Worm (Caenorhabditis elegans) whole organism, L3 larva: ENCODE data around the gene F46C5.1.

Experiments
- R02D3.7 ChIP-seq: fragments of 150-350 bp; optimal IDR thresholded peaks from 2 replicates; lab custom pipeline; 2014; ENCODE audit warnings: missing biosample characterization, missing genetic modification characterization
- ZK546.5 ChIP-seq: sonication (generic microtip); optimal IDR thresholded peaks from 2 replicates; lab custom pipeline; 2017; ENCODE audit warnings: missing biosample characterization, missing genetic modification characterization
- ama-1 ChIP-seq: fragments of 150-350 bp; optimal IDR thresholded peaks from 2 replicates; lab custom pipeline; 2018
- ceh-28 ChIP-seq: fragments of 150-350 bp; optimal IDR thresholded peaks from 2 replicates; lab custom pipeline; 2014; ENCODE audit warnings: missing biosample characterization, missing genetic modification reagents, missing genetic modification characterization
- ceh-9 ChIP-seq: sonication (generic microtip); optimal IDR thresholded peaks from 2 replicates; lab custom pipeline; 2018; ENCODE audit warnings: missing biosample characterization, missing genetic modification characterization
- daf-12 ChIP-seq: fragments of 150-350 bp; optimal IDR thresholded peaks from 2 replicates; lab custom pipeline; 2014; ENCODE audit warnings: missing biosample characterization, missing genetic modification reagents, missing genetic modification characterization
- egl-5 ChIP-seq: fragments of 150-350 bp; optimal IDR thresholded peaks from 2 replicates; lab custom pipeline; 2017; ENCODE audit warnings: missing biosample characterization, missing genetic modification reagents, missing genetic modification characterization, inconsistent platforms
- elt-2 ChIP-seq: sonication (generic microtip); optimal IDR thresholded peaks from 2 replicates; lab custom pipeline; 2016; ENCODE audit warnings: missing genetic modification reagents, mild to moderate bottlenecking, missing genetic modification characterization, missing compliant biosample characterization
- elt-3 ChIP-seq, 3 experiments: fragments of 150-350 bp in 1 of 3; sonication (generic microtip) in 2 of 3; optimal IDR thresholded peaks; 2 replicates in 2 of 3; 4 replicates in 1 of 3; lab custom pipeline; 2014 to 2017; ENCODE audit warnings: missing biosample characterization in 3 of 3, missing genetic modification characterization in 3 of 3
- eor-1 ChIP-seq, 2 experiments: fragments of 150-350 bp; optimal IDR thresholded peaks; 2 replicates each; lab custom pipeline; 2014 to 2018; ENCODE audit warnings: missing biosample characterization in 2 of 2, missing genetic modification characterization in 2 of 2
- fkh-10 ChIP-seq: sonication (generic microtip); optimal IDR thresholded peaks from 2 replicates; lab custom pipeline; 2017; ENCODE audit warnings: missing biosample characterization, missing genetic modification reagents, missing genetic modification characterization
- fkh-2 ChIP-seq: fragments of 150-350 bp; optimal IDR thresholded peaks from 2 replicates; lab custom pipeline; 2014; ENCODE audit warnings: missing biosample characterization, missing genetic modification reagents, missing genetic modification characterization
- fos-1 ChIP-seq: fragments of 150-350 bp; optimal IDR thresholded peaks from 2 replicates; lab custom pipeline; 2014; ENCODE audit warnings: missing biosample characterization, missing genetic modification characterization
- hmg-11 ChIP-seq: sonication (generic microtip); optimal IDR thresholded peaks from 2 replicates; lab custom pipeline; 2016; ENCODE audit warnings: missing genetic modification characterization, missing compliant biosample characterization
- lin-39 ChIP-seq: fragments of 150-350 bp; optimal IDR thresholded peaks from 2 replicates; lab custom pipeline; 2018; ENCODE audit warnings: missing biosample characterization, missing genetic modification reagents, missing genetic modification characterization
- lsy-12 ChIP-seq: sonication (generic microtip); optimal IDR thresholded peaks from 2 replicates; lab custom pipeline; 2016; ENCODE audit warnings: mild to moderate bottlenecking, missing genetic modification characterization, missing compliant biosample characterization
- mdl-1 ChIP-seq: fragments of 150-350 bp; optimal IDR thresholded peaks from 2 replicates; lab custom pipeline; 2014; ENCODE audit warnings: missing biosample characterization, missing genetic modification characterization
- mml-1 ChIP-seq: fragments of 150-350 bp; sonication (generic microtip); optimal IDR thresholded peaks from 3 replicates; lab custom pipeline; 2014; ENCODE audit warnings: missing biosample characterization, missing genetic modification characterization
- nfya-1 ChIP-seq: sonication (generic microtip); optimal IDR thresholded peaks from 2 replicates; lab custom pipeline; 2017; ENCODE audit warnings: missing genetic modification characterization, mild to moderate bottlenecking, missing compliant biosample characterization, antibody characterized with exemption, moderate library complexity; ENCODE audit not compliant: insufficient read depth
- nhr-11 ChIP-seq: fragments of 150-350 bp; optimal IDR thresholded peaks from 2 replicates; lab custom pipeline; 2014; ENCODE audit warnings: missing biosample characterization, missing genetic modification characterization
- nhr-12 ChIP-seq: fragments of 150-350 bp; optimal IDR thresholded peaks from 2 replicates; lab custom pipeline; 2014; ENCODE audit warnings: missing biosample characterization, missing genetic modification characterization
- nhr-23 ChIP-seq: fragments of 150-350 bp; optimal IDR thresholded peaks from 2 replicates; lab custom pipeline; 2014; ENCODE audit warnings: missing biosample characterization, missing genetic modification reagents, missing genetic modification characterization
- nhr-237 ChIP-seq: fragments of 150-350 bp; optimal IDR thresholded peaks from 2 replicates; lab custom pipeline; 2014; ENCODE audit warnings: missing biosample characterization, missing genetic modification characterization
- nhr-25 ChIP-seq: sonication (generic microtip); optimal IDR thresholded peaks from 2 replicates; lab custom pipeline; 2017; ENCODE audit warnings: missing biosample characterization, missing genetic modification characterization
- nhr-28 ChIP-seq: fragments of 150-350 bp; optimal IDR thresholded peaks from 2 replicates; lab custom pipeline; 2014; ENCODE audit warnings: missing biosample characterization, missing genetic modification characterization
- nhr-43 ChIP-seq: sonication (generic microtip); optimal IDR thresholded peaks from 2 replicates; lab custom pipeline; 2016; ENCODE audit warnings: mild to moderate bottlenecking, missing genetic modification characterization, missing compliant biosample characterization; ENCODE audit not compliant: poor library complexity, severe bottlenecking
- nhr-67 ChIP-seq: fragments of 150-350 bp; optimal IDR thresholded peaks from 2 replicates; lab custom pipeline; 2014; ENCODE audit warnings: missing biosample characterization, missing genetic modification characterization
- nhr-76 ChIP-seq: fragments of 150-350 bp; sonication (generic microtip); optimal IDR thresholded peaks from 5 replicates; lab custom pipeline; 2014; ENCODE audit warnings: missing biosample characterization, missing genetic modification characterization
- nhr-77 ChIP-seq: fragments of 150-350 bp; optimal IDR thresholded peaks from 2 replicates; lab custom pipeline; 2014; ENCODE audit warnings: missing biosample characterization, missing genetic modification characterization
- skn-1 ChIP-seq: fragments of 150-350 bp; optimal IDR thresholded peaks from 2 replicates; lab custom pipeline; 2014; ENCODE audit warnings: missing biosample characterization, missing genetic modification characterization
- snpc-4 ChIP-seq: fragments of 150-350 bp; optimal IDR thresholded peaks from 2 replicates; lab custom pipeline; 2014; ENCODE audit warnings: missing biosample characterization, missing genetic modification characterization
- tbx-2 ChIP-seq: sonication (generic microtip); optimal IDR thresholded peaks from 2 replicates; lab custom pipeline; 2016; ENCODE audit warnings: mild to moderate bottlenecking, missing genetic modification characterization, missing compliant biosample characterization
- unc-39 ChIP-seq: sonication (generic microtip); optimal IDR thresholded peaks from 4 replicates; lab custom pipeline; 2017; ENCODE audit warnings: missing biosample characterization, missing genetic modification characterization
- unc-62 ChIP-seq: fragments of 150-350 bp; sonication (generic microtip); optimal IDR thresholded peaks from 4 replicates; lab custom pipeline; 2014; ENCODE audit warnings: missing biosample characterization, missing genetic modification reagents, missing genetic modification characterization
- zag-1 ChIP-seq: fragments of 150-350 bp; optimal IDR thresholded peaks from 2 replicates; lab custom pipeline; 2014; ENCODE audit warnings: missing biosample characterization, missing genetic modification characterization
- ztf-4 ChIP-seq: fragments of 150-350 bp; optimal IDR thresholded peaks from 2 replicates; lab custom pipeline; 2014; ENCODE audit warnings: missing biosample characterization, missing genetic modification characterization

The F46C5.1 gene

DNA sequence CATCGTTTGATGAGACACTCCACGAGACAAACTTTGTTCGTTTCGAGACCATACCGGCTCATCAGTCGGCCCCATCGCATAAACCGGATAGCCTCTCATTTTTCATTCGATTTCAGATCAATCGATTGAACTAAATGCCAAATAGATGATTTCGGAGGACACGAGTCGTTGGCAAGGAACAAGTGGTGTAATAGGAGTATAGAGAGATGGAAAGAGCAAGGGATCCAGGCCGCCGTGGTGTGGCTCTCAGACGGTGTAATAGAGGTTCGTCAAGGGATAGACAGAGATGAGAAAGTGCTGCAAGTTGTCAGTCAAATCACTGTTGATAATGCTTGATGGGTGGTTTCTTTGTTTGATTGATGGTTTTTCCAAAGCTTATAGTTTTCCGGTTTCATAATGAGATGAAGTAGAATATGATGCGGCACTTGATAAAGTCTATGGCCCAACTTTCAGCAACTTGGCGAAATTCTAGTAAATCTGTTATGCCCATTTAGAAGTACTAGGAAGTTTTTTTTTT is 37.5 kb downstream of the F46C5.1 start, which contains the start of gene sgn-1:
TSS of gene sgn-1 (minus strand) at position 220 of the 517 bp plus-strand sequence.
- TF ChIP-seq ztf-4 (no peak), nhr-43 (tag; lab: Kevin White, UChicago) (no peak), ZK546.5 (tag; lab: Kevin White, UChicago) (no peak), daf-12 (no peak), nhr-77 (tag; lab: Kevin White, UChicago) (no peak), fos-1 (tag; lab: Kevin White, UChicago) (no peak), tbx-2 (tag; lab: Kevin White, UChicago) (no peak), nhr-76 (no peak), egl-5 (tag; lab: Kevin White, UChicago) (no peak), snpc-4 (tag; lab: Kevin White, UChicago) (no peak), hmg-11 (tag; lab: Kevin White, UChicago) (no peak), R02D3.7 (no peak), nhr-28 (tag; lab: Kevin White, UChicago) (no peak), elt-3 (tag; optimal IDR thresholded peaks at IDR 0.05; lab: Kevin White, UChicago) (no peak), nhr-11 (no peak), lsy-12 (tag; lab: Kevin White, UChicago) (no peak), zag-1 (tag; lab: Kevin White, UChicago) (no peak), nhr-12 (tag; lab: Kevin White, UChicago) (no peak), nfya-1 (tag; lab: Kevin White, UChicago) (no peak), elt-2 (tag; lab: Kevin White, UChicago) (no peak)

DNA sequence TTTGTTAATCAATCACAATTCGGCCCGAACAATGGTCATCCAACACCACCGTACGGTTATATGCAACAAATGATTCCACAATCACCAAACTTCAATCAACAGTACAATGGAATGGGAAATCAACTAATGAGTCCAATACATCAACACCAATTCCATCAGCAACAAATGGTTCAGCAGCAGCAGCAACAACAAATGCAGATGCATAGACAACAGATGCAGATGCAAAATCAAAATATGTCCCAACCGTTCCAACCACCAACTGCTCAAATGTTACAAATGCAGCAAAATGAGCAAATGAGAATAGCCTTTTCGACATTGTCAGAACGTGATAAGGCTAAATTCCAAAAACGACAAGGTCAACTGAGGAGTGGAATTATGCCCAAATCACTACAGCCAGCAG is 44.5 kb downstream of the F46C5.1 start:
- no peak for TF ChIP-seq unc-39 (tag; lab: Kevin White, UChicago)
- TF ChIP-seq eor-1 (tag; optimal IDR thresholded peaks at IDR 0.05; lab: Kevin White, UChicago), result no peak
- no peak for TF ChIP-seq fkh-10 (GFP tag; lab: Kevin White, UChicago)
- TF ChIP-seq ZK546.5 (tag; lab: Kevin White, UChicago), result no peak
- no peak for TF ChIP-seq mdl-1
- TF ChIP-seq lin-39 (tag; lab: Kevin White, UChicago), result no peak
- TF ChIP-seq nhr-77 (tag; lab: Kevin White, UChicago), result no peak
- TF ChIP-seq nhr-43 (tag; lab: Kevin White, UChicago), result no peak
- no peak for TF ChIP-seq nhr-67 (tag; lab: Kevin White, UChicago)
- TF ChIP-seq nhr-23 (tag; lab: Kevin White, UChicago), result no peak
- no peak for TF ChIP-seq lsy-12 (tag; lab: Kevin White, UChicago)
- no peak for TF ChIP-seq unc-62 (GFP tag; lab: Kevin White, UChicago)
- TF ChIP-seq nhr-76, result no peak
- TF ChIP-seq daf-12, result no peak
- TF ChIP-seq ceh-9, result no peak
- no peak for TF ChIP-seq nhr-25
- TF ChIP-seq nhr-237, result no peak
- TF ChIP-seq zag-1 (tag; lab: Kevin White, UChicago), result no peak

DNA sequence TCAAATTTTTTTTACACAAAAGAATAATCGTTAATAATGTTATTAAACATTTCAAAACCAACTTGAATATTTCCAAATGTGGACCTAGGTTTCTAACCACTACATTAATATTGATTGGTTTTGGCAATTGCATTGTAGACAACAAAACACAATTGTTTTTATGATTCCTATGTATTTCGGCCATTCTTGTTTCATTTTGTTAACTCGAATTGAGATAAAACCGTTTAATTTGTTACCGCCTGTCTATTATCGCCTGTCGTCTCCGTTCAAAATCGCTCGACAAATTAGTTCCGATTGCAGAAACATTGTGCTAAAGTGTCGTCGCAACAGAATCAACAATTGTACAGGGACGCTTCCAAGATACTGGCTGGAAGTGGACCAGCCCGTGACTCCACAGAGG is 50.3 kb downstream of the F46C5.1 start, which contains the start of gene let-19:
TSS of gene let-19 (plus strand) at position 301 of the 400 bp plus-strand sequence.
- TF ChIP-seq daf-12 (no peak), nhr-11 (no peak), mml-1 (tag; lab: Kevin White, UChicago) (no peak), fkh-2 (no peak), R02D3.7 (no peak), lsy-12 (tag; lab: Kevin White, UChicago) (no peak), ama-1 (lab: Kevin White, UChicago) (no peak), nhr-43 (tag; lab: Kevin White, UChicago) (no peak), nhr-76 (no peak), ceh-28 (tag; lab: Kevin White, UChicago) (no peak), unc-62 (GFP tag; lab: Kevin White, UChicago) (no peak), tbx-2 (tag; lab: Kevin White, UChicago) (no peak), mdl-1 (no peak), nfya-1 (tag; lab: Kevin White, UChicago) (no peak), lin-39 (tag; lab: Kevin White, UChicago) (no peak), elt-2 (tag; lab: Kevin White, UChicago) (no peak), skn-1 (no peak)
